Fruit fly (Drosophila melanogaster): Measurements from ENCODE around the gene CG4199.

CG4199 gene

DNA sequence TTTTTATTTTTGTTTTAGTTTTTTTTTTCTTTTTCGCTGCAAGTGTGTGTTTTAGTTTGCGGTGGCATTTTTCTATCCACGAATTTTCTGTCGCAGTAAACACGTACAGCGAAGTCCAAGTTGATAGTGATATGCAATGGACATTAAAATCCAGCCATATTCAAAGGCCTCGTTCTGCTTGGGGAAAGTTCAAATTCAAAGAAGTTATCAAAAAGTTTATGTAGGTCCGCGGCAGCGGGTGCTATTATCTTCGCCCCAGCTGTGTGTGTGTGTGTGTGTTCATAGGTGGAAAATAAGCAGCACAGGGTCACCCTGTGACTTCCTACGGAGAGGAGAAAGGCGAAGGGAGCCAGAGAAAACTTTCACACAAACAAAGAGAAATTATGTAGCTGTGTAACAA is 14.2 kb upstream of the CG4199 start (continued):
- TF ChIP-seq vfl (GFP tag; optimal IDR thresholded peaks at IDR 0.05) = no peak
- no peak for TF ChIP-seq CG7963 (GFP tag; IDR thresholded peaks at IDR 0.05; ENCODE audit: partially characterized antibody)
- peak; percentile 40 for TF ChIP-seq Myb (GFP tag; optimal IDR thresholded peaks at IDR 0.05)
- TF ChIP-seq chif (GFP tag; optimal IDR thresholded peaks at IDR 0.05) = peak; percentile 42 to 46
- no peak for TF ChIP-seq CG10147 (GFP tag; optimal IDR thresholded peaks at IDR 0.05)
- peak; percentile 69 for TF ChIP-seq CG11504 (tag; optimal IDR thresholded peaks at IDR 0.05)
- TF ChIP-seq CG7987 (GFP tag; optimal IDR thresholded peaks at IDR 0.05) = no peak
- TF ChIP-seq mld (GFP tag; IDR thresholded peaks at IDR 0.05; ENCODE audit: partially characterized antibody) = no peak
- no peak for TF ChIP-seq en (GFP tag; optimal IDR thresholded peaks at IDR 0.05)
- no peak for TF ChIP-seq Elba2 (GFP tag; optimal IDR thresholded peaks at IDR 0.05)
- TF ChIP-seq CG31388 (GFP tag; optimal IDR thresholded peaks at IDR 0.05) = no peak
- no peak for TF ChIP-seq slou (GFP tag; optimal IDR thresholded peaks at IDR 0.05)
- TF ChIP-seq lab (GFP tag; optimal IDR thresholded peaks at IDR 0.05) = peak; percentile 63
- peak; percentile 18 for TF ChIP-seq Fer3 (tag; optimal IDR thresholded peaks at IDR 0.05)
- TF ChIP-seq CG17328 (GFP tag; IDR thresholded peaks at IDR 0.05) = peak; percentile 77
- TF ChIP-seq CG1233 (GFP tag; optimal IDR thresholded peaks at IDR 0.05) = peak; percentile 7
- TF ChIP-seq Gsc (GFP tag; IDR thresholded peaks at IDR 0.05) = peak; percentile 24; the same call in 1 of the 2 replicates
- TF ChIP-seq CG14014 (GFP tag; IDR thresholded peaks at IDR 0.05) = peak; percentile 49; the same call in 1 of the 2 replicates
- peak; percentile 69; the same call in 2 of the 3 replicates for TF ChIP-seq zfh1 (GFP tag; IDR thresholded peaks at IDR 0.05)
- TF ChIP-seq mam (GFP tag; optimal IDR thresholded peaks at IDR 0.05) = peak; percentile 41
- no peak for TF ChIP-seq NK7.1 (GFP tag; optimal IDR thresholded peaks at IDR 0.05)
- TF ChIP-seq CG13123 (GFP tag; optimal IDR thresholded peaks at IDR 0.05) = no peak
- peak; percentile 6 for TF ChIP-seq zfh2 (GFP tag; optimal IDR thresholded peaks at IDR 0.05)
- TF ChIP-seq dm (GFP tag; optimal IDR thresholded peaks at IDR 0.05) = peak; percentile 52
- TF ChIP-seq ara (GFP tag; IDR thresholded peaks at IDR 0.05) = peak; percentile 17; the same call in 1 of the 2 replicates
- no peak for TF ChIP-seq trh (GFP tag; optimal IDR thresholded peaks at IDR 0.05)
- TF ChIP-seq Kr (GFP tag; optimal IDR thresholded peaks at IDR 0.05) = no peak
- TF ChIP-seq exex (tag; optimal IDR thresholded peaks at IDR 0.05) = no peak
- no peak for TF ChIP-seq nom (GFP tag; optimal IDR thresholded peaks at IDR 0.05)
- no peak for TF ChIP-seq pzg (GFP tag; optimal IDR thresholded peaks at IDR 0.05)
- peak; percentile 94 for TF ChIP-seq ci (GFP tag; IDR thresholded peaks at IDR 0.05)
- TF ChIP-seq tll (GFP tag; optimal IDR thresholded peaks at IDR 0.05) = no peak
- no peak for TF ChIP-seq Hmx (GFP tag; optimal IDR thresholded peaks at IDR 0.05)
- no peak for TF ChIP-seq emc (GFP tag; optimal IDR thresholded peaks at IDR 0.05)
- no peak for TF ChIP-seq NC2β (GFP tag; optimal IDR thresholded peaks at IDR 0.05)
- peak; percentile 78 for TF ChIP-seq CG10366 (GFP tag; IDR thresholded peaks at IDR 0.05)
- no peak for TF ChIP-seq cas (GFP tag; IDR thresholded peaks at IDR 0.05)
- TF ChIP-seq ind (GFP tag; optimal IDR thresholded peaks at IDR 0.05) = peak; percentile 48
- peak; percentile 13 for TF ChIP-seq run (tag; optimal IDR thresholded peaks at IDR 0.05)
- TF ChIP-seq fru (optimal IDR thresholded peaks at IDR 0.05) = no peak
- TF ChIP-seq CG2199 (GFP tag; IDR thresholded peaks at IDR 0.05) = 0 out of 3 replicates have a peak, but pooled peaks have one; percentile 62
- TF ChIP-seq CG4424 (GFP tag; optimal IDR thresholded peaks at IDR 0.05) = peak; percentile 48
- 0 out of 2 replicates have a peak, but pooled peaks have one; percentile 12 for TF ChIP-seq CG9215 (GFP tag; IDR thresholded peaks at IDR 0.05)
- no peak for TF ChIP-seq CG7928 (GFP tag; optimal IDR thresholded peaks at IDR 0.05)
- TF ChIP-seq CG3407 (GFP tag; optimal IDR thresholded peaks at IDR 0.05) = peak; percentile 62
- no peak for TF ChIP-seq CG15479 (GFP tag; optimal IDR thresholded peaks at IDR 0.05)
- peak; percentile 27 for TF ChIP-seq Dad (GFP tag; optimal IDR thresholded peaks at IDR 0.05)
- TF ChIP-seq CG7556 (GFP tag; optimal IDR thresholded peaks at IDR 0.05) = peak; percentile 57
- TF ChIP-seq luna (GFP tag; optimal IDR thresholded peaks at IDR 0.05) = no peak
- TF ChIP-seq CG14441 (GFP tag; IDR thresholded peaks at IDR 0.05) = peak; percentile 75
- no peak for TF ChIP-seq nerfin-2 (GFP tag; IDR thresholded peaks at IDR 0.05; ENCODE audit: partially characterized antibody)
- TF ChIP-seq CG13296 (GFP tag; optimal IDR thresholded peaks at IDR 0.05) = no peak

Data from whole organism, embryonic.